Worm (Caenorhabditis elegans) whole organism, L2 larva: ENCODE results near the gene ZK470.4.
A peak's percentile ranks its signal among the peaks of the same experiment; 100 is the strongest.

ENCODE experiments used
- F13H6.1 ChIP-seq: sonication (generic microtip); optimal IDR thresholded peaks from 2 replicates; lab custom pipeline; 2016; ENCODE audit warnings: missing genetic modification characterization, missing compliant biosample characterization
- Y55F3AM.14 ChIP-seq: fragments of 200-800 bp; sonication (Bioruptor generic); optimal IDR thresholded peaks from 2 replicates; lab custom pipeline; 2018; ENCODE audit warnings: mild to moderate bottlenecking, missing genetic modification characterization, missing compliant biosample characterization
- ZK546.5 ChIP-seq: sonication (generic microtip); optimal IDR thresholded peaks from 2 replicates; lab custom pipeline; 2017; ENCODE audit warnings: missing biosample characterization, missing genetic modification characterization
- alr-1 ChIP-seq: fragments of 150-350 bp; optimal IDR thresholded peaks from 2 replicates; lab custom pipeline; 2014; ENCODE audit warnings: missing biosample characterization, missing genetic modification characterization
- aly-2 ChIP-seq: fragments of 150-350 bp; optimal IDR thresholded peaks from 2 replicates; lab custom pipeline; 2014; ENCODE audit warnings: missing biosample characterization, missing genetic modification characterization
- ama-1 ChIP-seq: fragments of 150-350 bp; optimal IDR thresholded peaks from 2 replicates; lab custom pipeline; 2018; ENCODE audit warnings: inconsistent platforms
- blmp-1 ChIP-seq: sonication (generic microtip); optimal IDR thresholded peaks from 2 replicates; lab custom pipeline; 2017; ENCODE audit warnings: missing genetic modification characterization, mild to moderate bottlenecking, missing compliant biosample characterization, antibody characterized with exemption, moderate library complexity; ENCODE audit not compliant: insufficient read depth
- ceh-16 ChIP-seq: fragments of 150-350 bp; optimal IDR thresholded peaks from 2 replicates; lab custom pipeline; 2014; ENCODE audit warnings: missing biosample characterization, missing genetic modification characterization
- crh-2 ChIP-seq: sonication (generic microtip); optimal IDR thresholded peaks from 2 replicates; lab custom pipeline; 2017; ENCODE audit warnings: missing biosample characterization, missing genetic modification characterization
- dmd-4 ChIP-seq: sonication (generic microtip); optimal IDR thresholded peaks from 2 replicates; lab custom pipeline; 2017; ENCODE audit warnings: missing biosample characterization, missing genetic modification characterization
- elt-3 ChIP-seq: sonication (generic microtip); optimal IDR thresholded peaks from 2 replicates; lab custom pipeline; 2017; ENCODE audit warnings: missing biosample characterization, missing genetic modification characterization
- fos-1 ChIP-seq: fragments of 150-350 bp; optimal IDR thresholded peaks from 2 replicates; lab custom pipeline; 2014; ENCODE audit warnings: missing biosample characterization, missing genetic modification characterization
- gmeb-1 ChIP-seq: fragments of 150-350 bp; optimal IDR thresholded peaks from 2 replicates; lab custom pipeline; 2014; ENCODE audit warnings: missing biosample characterization, missing genetic modification characterization
- lin-39 ChIP-seq: fragments of 150-350 bp; optimal IDR thresholded peaks from 2 replicates; lab custom pipeline; 2014; ENCODE audit warnings: missing biosample characterization, missing genetic modification reagents, missing genetic modification characterization
- lsy-2 ChIP-seq, 2 experiments: fragments of 150-350 bp in 1 of 2; sonication (generic microtip) in 1 of 2; optimal IDR thresholded peaks; 2 replicates each; lab custom pipeline; 2014 to 2017; ENCODE audit warnings: missing biosample characterization in 2 of 2, missing genetic modification characterization in 2 of 2
- mab-5 ChIP-seq: fragments of 150-350 bp; optimal IDR thresholded peaks from 2 replicates; lab custom pipeline; 2014; ENCODE audit warnings: missing biosample characterization, missing genetic modification characterization
- mbf-1 ChIP-seq: sonication (generic microtip); optimal IDR thresholded peaks from 2 replicates; lab custom pipeline; 2017; ENCODE audit warnings: missing biosample characterization, missing genetic modification characterization
- mdl-1 ChIP-seq, 2 experiments: fragments of 150-350 bp in 1 of 2; sonication (generic microtip) in 1 of 2; optimal IDR thresholded peaks; 2 replicates each; lab custom pipeline; 2017; ENCODE audit warnings: missing biosample characterization in 2 of 2, missing genetic modification characterization in 2 of 2
- nhr-11 ChIP-seq: fragments of 150-350 bp; optimal IDR thresholded peaks from 2 replicates; lab custom pipeline; 2014; ENCODE audit warnings: missing biosample characterization, missing genetic modification characterization
- nhr-12 ChIP-seq: fragments of 150-350 bp; optimal IDR thresholded peaks from 2 replicates; lab custom pipeline; 2014; ENCODE audit warnings: missing biosample characterization, missing genetic modification characterization
- nhr-129 ChIP-seq: fragments of 150-350 bp; optimal IDR thresholded peaks from 2 replicates; lab custom pipeline; 2014; ENCODE audit warnings: missing biosample characterization, missing genetic modification characterization
- nhr-23 ChIP-seq: fragments of 150-350 bp; optimal IDR thresholded peaks from 2 replicates; lab custom pipeline; 2014; ENCODE audit warnings: missing biosample characterization, missing genetic modification reagents, missing genetic modification characterization
- nhr-25 ChIP-seq: fragments of 150-350 bp; sonication (generic microtip); optimal IDR thresholded peaks from 3 replicates; lab custom pipeline; 2014; ENCODE audit warnings: missing biosample characterization, missing genetic modification characterization
- nhr-6 ChIP-seq: fragments of 150-350 bp; optimal IDR thresholded peaks from 2 replicates; lab custom pipeline; 2014; ENCODE audit warnings: missing biosample characterization, missing genetic modification characterization
- skn-1 ChIP-seq: sonication (generic microtip); optimal IDR thresholded peaks from 2 replicates; lab custom pipeline; 2017; ENCODE audit warnings: missing biosample characterization, missing genetic modification characterization
- sma-3 ChIP-seq: sonication (generic microtip); optimal IDR thresholded peaks from 2 replicates; lab custom pipeline; 2016; ENCODE audit warnings: missing genetic modification reagents, missing genetic modification characterization, missing compliant biosample characterization
- sma-9 ChIP-seq, 2 experiments: fragments of 150-350 bp in 1 of 2; sonication (generic microtip) in 1 of 2; optimal IDR thresholded peaks; 2 replicates each; lab custom pipeline; 2014 to 2016; ENCODE audit warnings: missing genetic modification characterization in 2 of 2, mild to moderate bottlenecking in 1 of 2, missing biosample characterization in 1 of 2, missing compliant biosample characterization in 1 of 2, missing genetic modification reagents in 1 of 2, moderate library complexity in 1 of 2
- snpc-4 ChIP-seq: fragments of 150-350 bp; optimal IDR thresholded peaks from 2 replicates; lab custom pipeline; 2014; ENCODE audit warnings: missing biosample characterization, missing genetic modification characterization
- unc-39 ChIP-seq: fragments of 150-350 bp; optimal IDR thresholded peaks from 2 replicates; lab custom pipeline; 2014; ENCODE audit warnings: missing biosample characterization, missing genetic modification characterization
- unc-55 ChIP-seq: fragments of 150-350 bp; sonication (generic microtip); optimal IDR thresholded peaks from 3 replicates; lab custom pipeline; 2014; ENCODE audit warnings: missing biosample characterization, missing genetic modification reagents, missing genetic modification characterization
- zag-1 ChIP-seq: fragments of 150-350 bp; optimal IDR thresholded peaks from 2 replicates; lab custom pipeline; 2014; ENCODE audit warnings: missing biosample characterization, missing genetic modification characterization
- ztf-11 ChIP-seq: sonication (generic microtip); optimal IDR thresholded peaks from 2 replicates; lab custom pipeline; 2017; ENCODE audit warnings: missing biosample characterization, missing genetic modification characterization
- ztf-4 ChIP-seq: fragments of 150-350 bp; optimal IDR thresholded peaks from 2 replicates; lab custom pipeline; 2014; ENCODE audit warnings: missing biosample characterization, missing genetic modification characterization

Gene ZK470.4

ce11 chrX:4145051-4145826, 5.7 kb upstream of the ZK470.4 start (continued):
- TF ChIP-seq mab-5 (tag; lab: Kevin White, UChicago) (peak; percentile 62), mdl-1 (tag; optimal IDR thresholded peaks at IDR 0.05; lab: Kevin White, UChicago) (peak; percentile 94 to 96), nhr-129 (tag; lab: Kevin White, UChicago) (peak; percentile 72), lin-39 (tag; lab: Kevin White, UChicago) (no peak), elt-3 (tag; lab: Kevin White, UChicago) (no peak), nhr-12 (tag; lab: Kevin White, UChicago) (no peak)
- TF ChIP-seq, all 48 proteins: peak for 25

- TF ChIP-seq nhr-129 (tag; lab: Kevin White, UChicago) (peak; percentile 41), nhr-25 (peak; percentile 75), crh-2 (peak; percentile 26), mbf-1 (tag; lab: Kevin White, UChicago) (no peak), unc-55 (no peak), sma-9 (GFP tag; optimal IDR thresholded peaks at IDR 0.05; lab: Kevin White, UChicago) (peak; percentile 78), sma-9 (tag; optimal IDR thresholded peaks at IDR 0.05; lab: Kevin White, UChicago) (no peak), fos-1 (tag; lab: Kevin White, UChicago) (peak; percentile 30), F13H6.1 (tag; lab: Kevin White, UChicago) (peak; percentile 6), unc-39 (no peak), sma-3 (GFP tag; lab: Kevin White, UChicago) (peak; percentile 48), gmeb-1 (peak; percentile 30), nhr-23 (no peak)
These were observed 4.7 kb upstream of the ZK470.4 start for ce11 chrX:4144136-4144781.

ce11 chrX:4143260-4144018, 3.9 kb upstream of the ZK470.4 start:
- TF ChIP-seq ZK546.5 (tag; lab: Kevin White, UChicago) = no peak
- no peak for TF ChIP-seq ztf-11 (tag; lab: Kevin White, UChicago)
- no peak for TF ChIP-seq skn-1 (tag; lab: Kevin White, UChicago)
- no peak for TF ChIP-seq mab-5 (tag; lab: Kevin White, UChicago)
- TF ChIP-seq nhr-25 = peak; percentile 78
- TF ChIP-seq snpc-4 = no peak
- TF ChIP-seq blmp-1 (tag; lab: Kevin White, UChicago) = peak; percentile 41
- peak; percentile 3 for TF ChIP-seq nhr-129 (tag; lab: Kevin White, UChicago)
- peak; percentile 37 for TF ChIP-seq ama-1 (lab: Kevin White, UChicago)
- TF ChIP-seq sma-9 (GFP tag; optimal IDR thresholded peaks at IDR 0.05; lab: Kevin White, UChicago) = peak; percentile 30
- TF ChIP-seq sma-9 (tag; optimal IDR thresholded peaks at IDR 0.05; lab: Kevin White, UChicago) = no peak
- TF ChIP-seq nhr-6 (tag; lab: Kevin White, UChicago) = no peak
- TF ChIP-seq F13H6.1 (tag; lab: Kevin White, UChicago) = no peak
- no peak for TF ChIP-seq fos-1 (tag; lab: Kevin White, UChicago)
- TF ChIP-seq Y55F3AM.14 (GFP tag; lab: Kevin White, UChicago) = no peak
- TF ChIP-seq nhr-11 = no peak
- no peak for TF ChIP-seq nhr-23
- TF ChIP-seq unc-55 = no peak
- TF ChIP-seq dmd-4 (tag; lab: Kevin White, UChicago) = no peak
- no peak for TF ChIP-seq alr-1
- no peak for TF ChIP-seq aly-2 (tag; lab: Kevin White, UChicago)
- no peak for TF ChIP-seq mdl-1 (tag; optimal IDR thresholded peaks at IDR 0.05; lab: Kevin White, UChicago)
- peak in 1 of 2 experiments; percentile 12 for TF ChIP-seq lsy-2 (tag; optimal IDR thresholded peaks at IDR 0.05; lab: Kevin White, UChicago)
- peak; percentile 70 for TF ChIP-seq ztf-4
- TF ChIP-seq zag-1 = no peak
- TF ChIP-seq ceh-16 (tag; lab: Kevin White, UChicago) = no peak
